Worm (Caenorhabditis elegans) whole organism, midembryonic: ENCODE measurements around the gene blos-4.

Source experiments
- cog-1 ChIP-seq: sonication (generic microtip); optimal IDR thresholded peaks from 2 replicates; lab custom pipeline; 2016; ENCODE audit warnings: missing genetic modification characterization, missing compliant biosample characterization
- flt-1 ChIP-seq: fragments of 200-800 bp; sonication (Bioruptor generic); IDR thresholded peaks from 2 replicates; pipeline ENCODE4 v1.3.6; 2022; ENCODE audit warnings: missing genetic modification characterization, missing compliant biosample characterization
- klf-2 ChIP-seq: fragments of 200-800 bp; sonication (Bioruptor generic); conservative IDR thresholded peaks from 2 replicates; pipeline ENCODE4 v1.3.6; 2022; ENCODE audit warnings: missing genetic modification reagents, missing genetic modification characterization, missing compliant biosample characterization
- med-1 ChIP-seq: sonication (generic microtip); optimal IDR thresholded peaks from 2 replicates; lab custom pipeline; 2017; ENCODE audit warnings: missing genetic modification characterization, mild to moderate bottlenecking, missing compliant biosample characterization, antibody characterized with exemption, missing genetic modification reagents; ENCODE audit not compliant: insufficient read depth
- tab-1 ChIP-seq: fragments of 200-800 bp; sonication (Bioruptor generic); IDR thresholded peaks from 2 replicates; pipeline ENCODE4 v1.3.6; 2022; ENCODE audit warnings: missing genetic modification characterization, missing compliant biosample characterization
- ztf-23 ChIP-seq: fragments of 200-800 bp; sonication (Bioruptor generic); IDR thresholded peaks from 2 replicates; pipeline ENCODE4 v1.3.6; 2022; ENCODE audit warnings: missing genetic modification reagents, missing genetic modification characterization, missing compliant biosample characterization
- ztf-29 ChIP-seq: fragments of 200-800 bp; sonication (Bioruptor generic); IDR thresholded peaks from 2 replicates; pipeline ENCODE4 v1.3.6; 2022; ENCODE audit warnings: missing genetic modification reagents, missing genetic modification characterization, missing compliant biosample characterization

- TF ChIP-seq cog-1 (tag; lab: Kevin White, UChicago) (no peak), klf-2 (GFP tag; lab: Robert Waterston, UW) (no peak), ztf-23 (GFP tag; lab: Robert Waterston, UW) (no peak), flt-1 (GFP tag; lab: Robert Waterston, UW) (no peak), tab-1 (GFP tag; lab: Robert Waterston, UW) (no peak), ztf-29 (GFP tag; lab: Robert Waterston, UW) (no peak), med-1 (no peak)
These were observed 12.3 kb downstream of the blos-4 start for ce11 chrII:6257220-6257877.
